Worm (Caenorhabditis elegans) whole organism, L4 larva: ENCODE measurements around the gene pax-1.

ENCODE experiments used
- R02D3.7 ChIP-seq: fragments of 150-350 bp; sonication (generic microtip); optimal IDR thresholded peaks from 3 replicates; lab custom pipeline; 2014; ENCODE audit warnings: missing biosample characterization, missing genetic modification characterization
- Y75B8A.6 ChIP-seq: fragments of 200-800 bp; sonication (Bioruptor generic); IDR thresholded peaks from 2 replicates; pipeline ENCODE4 v1.3.6; 2022; ENCODE audit warnings: missing genetic modification reagents, missing genetic modification characterization, missing compliant biosample characterization
- ZK546.5 ChIP-seq, 2 experiments: sonication (generic microtip); optimal IDR thresholded peaks; 2 replicates each; lab custom pipeline; 2017; ENCODE audit warnings: missing biosample characterization in 2 of 2, missing genetic modification characterization in 2 of 2
- aha-1 ChIP-seq: fragments of 150-350 bp; peaks from one replicate; lab custom pipeline; 2014; ENCODE audit warnings: missing biosample characterization, missing genetic modification characterization
- daf-16 ChIP-seq, 3 experiments: sonication (generic microtip); optimal IDR thresholded peaks; 2 replicates each; lab custom pipeline; 2016 to 2017; ENCODE audit warnings: missing genetic modification characterization in 3 of 3, missing genetic modification reagents in 3 of 3, mild to moderate bottlenecking in 2 of 3, missing compliant biosample characterization in 2 of 3, missing biosample characterization in 1 of 3, moderate library complexity in 1 of 3
- gei-8 ChIP-seq: fragments of 200-800 bp; sonication (Bioruptor generic); optimal IDR thresholded peaks from 2 replicates; lab custom pipeline; 2018; ENCODE audit warnings: mild to moderate bottlenecking, missing genetic modification characterization, missing compliant biosample characterization
- hmg-1.1 ChIP-seq: fragments of 200-800 bp; sonication (Bioruptor generic); IDR thresholded peaks from 2 replicates; pipeline ENCODE4 v1.3.6; 2022; ENCODE audit warnings: missing genetic modification reagents, missing genetic modification characterization, missing compliant biosample characterization
- nhr-10 ChIP-seq: fragments of 150-350 bp; optimal IDR thresholded peaks from 2 replicates; lab custom pipeline; 2014; ENCODE audit warnings: missing biosample characterization, missing genetic modification characterization
- nhr-76 ChIP-seq: fragments of 150-350 bp; optimal IDR thresholded peaks from 2 replicates; lab custom pipeline; 2014; ENCODE audit warnings: missing biosample characterization, missing genetic modification characterization
- pqm-1 ChIP-seq: sonication (generic microtip); optimal IDR thresholded peaks from 2 replicates; lab custom pipeline; 2017; ENCODE audit warnings: missing biosample characterization, missing genetic modification characterization
- snpc-4 ChIP-seq: fragments of 150-350 bp; optimal IDR thresholded peaks from 2 replicates; lab custom pipeline; 2014; ENCODE audit warnings: missing biosample characterization, missing genetic modification characterization
- spr-3 ChIP-seq: fragments of 200-800 bp; sonication (Bioruptor generic); optimal IDR thresholded peaks from 2 replicates; lab custom pipeline; 2018; ENCODE audit warnings: mild to moderate bottlenecking, missing genetic modification characterization, missing compliant biosample characterization
- zag-1 ChIP-seq: fragments of 150-350 bp; optimal IDR thresholded peaks from 2 replicates; lab custom pipeline; 2014; ENCODE audit warnings: missing biosample characterization, missing genetic modification characterization

ce11 chrV:8253946-8254345, 29.2 kb downstream of the pax-1 start:
- no peak for TF ChIP-seq hmg-1.1
- peak; percentile 81 for TF ChIP-seq aha-1 (tag; lab: Kevin White, UChicago)
- TF ChIP-seq snpc-4 (tag; lab: Kevin White, UChicago), result no peak
- no peak for TF ChIP-seq pqm-1
- TF ChIP-seq Y75B8A.6, result no peak
- no peak for TF ChIP-seq ZK546.5 (tag; optimal IDR thresholded peaks at IDR 0.05; lab: Kevin White, UChicago)
- TF ChIP-seq gei-8, result no peak
- TF ChIP-seq daf-16 (GFP tag; optimal IDR thresholded peaks at IDR 0.05; lab: Kevin White, UChicago), result no peak
- TF ChIP-seq daf-16 (tag; optimal IDR thresholded peaks at IDR 0.05; lab: Kevin White, UChicago), result no peak
- no peak for TF ChIP-seq nhr-10
- TF ChIP-seq zag-1 (tag; lab: Kevin White, UChicago), result no peak
- no peak for TF ChIP-seq R02D3.7 (tag; lab: Kevin White, UChicago)
- TF ChIP-seq spr-3 (GFP tag; lab: Kevin White, UChicago), result no peak
- TF ChIP-seq nhr-76, result no peak
